Worm (Caenorhabditis elegans): Measurements from ENCODE around the gene flp-4.

ce11 chrII:10099804-10100360, 51.2 kb downstream of the flp-4 start, which contains the start of the genes pas-7 and puf-12:
- TF ChIP-seq cog-1 (tag; optimal IDR thresholded peaks at IDR 0.05) (no peak), klf-2 (GFP tag; conservative IDR thresholded peaks at IDR 0.05) (no peak), flt-1 (GFP tag; IDR thresholded peaks at IDR 0.05) (no peak), tab-1 (GFP tag; IDR thresholded peaks at IDR 0.05) (no peak), med-1 (GFP tag; optimal IDR thresholded peaks at IDR 0.05; ENCODE audit: insufficient read depth) (no peak)
